Worm (Caenorhabditis elegans): Measurements from ENCODE around the gene F28F5.6.

- TF ChIP-seq nhr-237 (tag; optimal IDR thresholded peaks at IDR 0.05) (no peak), nhr-28 (tag; optimal IDR thresholded peaks at IDR 0.05) (no peak), egl-27 (tag; optimal IDR thresholded peaks at IDR 0.05) (no peak), unc-62 (GFP tag; optimal IDR thresholded peaks at IDR 0.05) (no peak), ama-1 (optimal IDR thresholded peaks at IDR 0.05) (no peak), pha-4 (tag; optimal IDR thresholded peaks at IDR 0.05) (no peak), nhr-12 (tag; optimal IDR thresholded peaks at IDR 0.05) (no peak), skn-1 (tag; optimal IDR thresholded peaks at IDR 0.05) (no peak)
These were observed 12.1 kb upstream of the F28F5.6 start for ce11 chrIII:6831312-6831711.

Data from whole organism, L3 larva.